Worm (Caenorhabditis elegans): Measurements from ENCODE around the gene C01G6.9.

ce11 chrII:9306835-9307234 is 11.2 kb upstream of the C01G6.9 start:
- TF ChIP-seq nhr-237 (tag; optimal IDR thresholded peaks at IDR 0.05) (no peak), lin-13 (tag; optimal IDR thresholded peaks at IDR 0.05) (no peak), M03D4.4 (tag; optimal IDR thresholded peaks at IDR 0.05) (no peak), ztf-11 (tag; optimal IDR thresholded peaks at IDR 0.05) (no peak), cnd-1 (tag; optimal IDR thresholded peaks at IDR 0.05) (peak; percentile 12), drap-1 (GFP tag; optimal IDR thresholded peaks at IDR 0.05) (no peak), unc-62 (GFP tag; optimal IDR thresholded peaks at IDR 0.05) (peak; percentile 96)

All from whole organism, mixed stage, embryonic.